Worm (Caenorhabditis elegans): ENCODE measurements around the gene dmd-4.

The dmd-4 gene

DNA sequence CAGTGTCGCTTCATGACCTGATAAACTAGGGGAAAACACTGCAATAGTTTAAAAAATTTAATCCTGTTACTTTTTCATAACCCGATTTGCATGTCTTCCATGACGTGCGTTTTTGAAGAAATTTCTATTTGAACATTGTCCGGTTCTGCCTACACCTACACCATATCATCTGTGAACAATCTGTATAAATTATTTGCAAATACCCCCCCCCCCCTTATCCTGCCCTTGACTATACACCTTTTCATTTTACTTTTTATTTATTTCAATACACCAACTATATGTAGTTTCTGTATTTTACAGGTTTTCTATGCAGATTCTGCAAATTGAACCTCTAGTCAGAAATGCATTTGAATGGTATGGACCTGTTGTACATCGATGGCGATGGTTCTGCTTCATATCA lies 26.5 kb upstream of the dmd-4 start, which contains the start of gene daf-6:
Gene daf-6 (plus strand): TSS at position 301 of the 400 bp plus-strand sequence.
- no peak for TF ChIP-seq ztf-29 (GFP tag; IDR thresholded peaks at IDR 0.05)
- no peak for TF ChIP-seq T22C8.4 (GFP tag; IDR thresholded peaks at IDR 0.05)
- no peak for TF ChIP-seq klf-2 (GFP tag; conservative IDR thresholded peaks at IDR 0.05)
- TF ChIP-seq ztf-23 (GFP tag; IDR thresholded peaks at IDR 0.05): no peak

DNA sequence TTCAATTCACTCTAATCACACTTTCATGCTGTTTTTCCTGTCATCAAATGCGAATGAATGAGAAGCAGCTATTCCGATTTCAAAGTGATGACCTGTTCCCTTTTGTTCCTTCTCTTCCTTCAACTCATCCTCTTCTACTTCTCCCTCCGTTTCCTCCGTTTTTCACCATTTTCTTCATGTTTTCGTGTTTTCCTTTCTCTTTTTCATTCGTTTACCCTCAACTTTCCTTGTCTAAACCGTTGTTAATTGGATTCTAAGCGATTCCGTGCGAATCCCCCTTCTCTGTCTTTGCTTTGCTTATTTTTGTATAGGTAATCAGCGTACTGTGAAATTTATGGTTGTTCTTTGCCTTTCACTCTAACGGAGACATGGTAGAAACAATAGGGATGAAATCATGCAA lies 24.2 kb upstream of the dmd-4 start:
- TF ChIP-seq ref-1 (GFP tag; conservative IDR thresholded peaks at IDR 0.05): no peak

DNA sequence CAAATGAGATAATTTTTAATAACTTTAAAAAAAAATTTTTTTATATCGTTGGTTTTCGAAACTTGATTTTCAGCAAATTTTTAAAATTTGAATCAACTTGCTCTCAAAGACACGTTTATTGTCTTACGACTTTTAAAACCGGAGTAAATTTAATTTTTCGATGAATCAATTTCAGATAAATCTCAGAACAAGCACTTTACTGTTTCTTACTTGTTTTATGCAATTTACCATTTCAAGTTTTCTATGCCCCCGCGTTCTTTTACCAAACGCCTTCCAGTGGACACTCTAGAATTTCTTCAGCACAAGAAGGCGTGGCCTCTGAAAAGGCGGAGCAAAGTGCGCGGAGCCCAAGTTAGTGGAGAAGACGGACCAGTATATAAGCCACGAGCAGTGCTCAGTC lies 19.5 kb upstream of the dmd-4 start, which contains the start of gene flp-8:
Gene flp-8 (plus strand): TSS at position 301 of the 400 bp plus-strand sequence.
- TF ChIP-seq klf-2 (GFP tag; conservative IDR thresholded peaks at IDR 0.05): no peak

DNA sequence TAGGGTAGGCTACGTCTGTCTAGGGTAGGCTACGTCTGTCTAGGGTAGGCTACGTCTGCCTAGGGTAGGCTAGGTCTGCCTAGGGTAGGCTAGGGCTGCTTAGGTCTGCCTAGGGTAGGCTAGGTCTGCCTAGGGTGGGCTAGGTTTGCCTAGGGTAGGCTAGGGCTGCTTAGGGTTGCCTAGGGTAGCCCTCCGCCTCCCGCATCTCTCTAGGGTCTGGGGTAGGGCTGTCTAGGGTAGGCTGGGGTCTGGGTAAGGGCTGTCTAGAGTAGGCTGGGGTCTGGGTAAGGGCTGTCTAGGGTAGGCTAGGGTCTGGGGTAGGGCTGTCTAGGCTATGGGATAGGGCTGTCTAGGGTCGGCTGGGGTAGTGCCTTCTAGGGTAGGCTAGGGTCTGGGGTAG lies 16.0 kb upstream of the dmd-4 start:
- no peak for TF ChIP-seq med-1 (GFP tag; optimal IDR thresholded peaks at IDR 0.05; ENCODE audit: insufficient read depth)
- TF ChIP-seq T22C8.4 (GFP tag; IDR thresholded peaks at IDR 0.05): no peak
- no peak for TF ChIP-seq ztf-29 (GFP tag; IDR thresholded peaks at IDR 0.05)

DNA sequence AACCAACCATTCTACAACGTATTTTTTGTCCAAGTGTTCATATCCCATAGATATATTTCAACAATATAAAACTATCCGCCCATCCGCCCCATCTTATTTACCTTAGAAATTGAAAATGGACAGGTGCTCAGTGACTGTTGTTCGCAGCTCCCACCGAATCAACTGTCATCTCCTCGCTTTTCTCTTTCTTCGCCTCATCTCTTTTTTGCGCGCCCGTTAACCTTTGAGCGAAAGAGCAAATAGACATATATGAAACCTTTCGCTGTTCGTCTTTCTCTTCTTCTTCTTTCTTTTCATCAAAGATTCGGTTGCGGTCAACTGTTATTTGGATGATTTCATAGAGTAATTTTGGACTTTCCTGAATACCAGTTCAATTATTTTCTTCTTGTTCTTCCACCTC lies 14.0 kb upstream of the dmd-4 start, which contains the start of gene sssh-1:
Gene sssh-1 (plus strand): TSS at position 301 of the 400 bp plus-strand sequence.
- TF ChIP-seq klf-2 (GFP tag; conservative IDR thresholded peaks at IDR 0.05) (no peak), ztf-23 (GFP tag; IDR thresholded peaks at IDR 0.05) (no peak), cog-1 (tag; optimal IDR thresholded peaks at IDR 0.05) (no peak), ref-1 (GFP tag; conservative IDR thresholded peaks at IDR 0.05) (no peak), med-1 (GFP tag; optimal IDR thresholded peaks at IDR 0.05; ENCODE audit: insufficient read depth) (no peak), ztf-29 (GFP tag; IDR thresholded peaks at IDR 0.05) (no peak), T22C8.4 (GFP tag; IDR thresholded peaks at IDR 0.05) (no peak), flt-1 (GFP tag; IDR thresholded peaks at IDR 0.05) (no peak), tab-1 (GFP tag; IDR thresholded peaks at IDR 0.05) (no peak)

DNA sequence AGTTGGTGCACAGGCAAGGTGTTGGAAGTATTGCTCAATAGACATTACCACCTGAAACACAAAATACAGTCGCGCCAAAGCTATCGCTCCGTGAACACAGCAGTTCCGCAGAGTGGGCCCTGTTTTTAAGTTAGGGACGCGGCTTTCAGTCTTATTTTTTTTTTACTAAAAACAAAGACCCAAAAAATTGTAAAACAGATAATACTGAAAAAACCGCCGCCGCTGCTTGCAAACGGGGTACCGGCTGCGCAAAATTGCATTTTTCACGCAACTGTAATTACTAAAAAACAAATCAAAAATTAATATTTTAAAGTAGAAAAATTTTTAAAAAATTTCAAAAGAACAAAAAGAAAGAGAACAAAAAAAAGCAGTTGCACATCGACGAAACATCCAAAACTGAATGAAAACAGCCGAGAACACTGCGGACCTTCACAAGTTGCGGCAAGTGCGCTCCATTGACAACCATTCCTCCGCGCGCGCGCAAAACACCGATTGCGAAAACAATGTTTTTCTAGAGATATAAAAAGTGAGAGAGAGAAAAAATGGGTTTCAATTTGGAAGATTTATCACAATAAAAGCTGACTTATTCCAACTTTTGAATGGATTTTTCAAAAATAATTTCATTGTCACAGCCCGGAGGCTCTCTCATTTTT lies 11.3 kb upstream of the dmd-4 start, which contains the start of gene F31F6.3:
Gene F31F6.3 (minus strand): TSS at position 51 of the 653 bp plus-strand sequence.
- TF ChIP-seq ztf-29 (GFP tag; IDR thresholded peaks at IDR 0.05): no peak
- TF ChIP-seq med-1 (GFP tag; optimal IDR thresholded peaks at IDR 0.05; ENCODE audit: insufficient read depth): no peak
- no peak for TF ChIP-seq T22C8.4 (GFP tag; IDR thresholded peaks at IDR 0.05)
- no peak for TF ChIP-seq ref-1 (GFP tag; conservative IDR thresholded peaks at IDR 0.05)
- TF ChIP-seq cog-1 (tag; optimal IDR thresholded peaks at IDR 0.05): no peak

DNA sequence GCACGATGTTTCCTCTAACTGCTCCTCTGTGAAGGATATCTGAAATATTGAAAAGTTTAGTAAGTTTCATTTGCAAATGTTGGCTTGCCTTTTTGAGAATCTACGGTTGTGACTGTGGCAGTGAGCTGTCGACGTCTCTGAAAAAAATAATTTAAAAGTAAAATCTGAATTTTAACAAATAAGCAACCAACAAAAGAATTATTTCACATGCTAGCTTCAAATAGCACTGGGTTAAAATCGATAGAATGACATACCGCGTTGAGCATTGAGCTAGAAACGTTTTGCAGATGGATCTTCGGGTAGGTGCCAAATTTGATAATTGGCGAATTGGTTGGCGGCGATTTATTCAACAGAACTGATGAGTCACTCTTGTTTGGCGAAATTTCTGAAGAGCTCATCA lies 10.1 kb upstream of the dmd-4 start, which contains the start of gene F31F6.2:
Gene F31F6.2 (minus strand): TSS at position 101 of the 400 bp plus-strand sequence.
- TF ChIP-seq ztf-29 (GFP tag; IDR thresholded peaks at IDR 0.05) (no peak), tab-1 (GFP tag; IDR thresholded peaks at IDR 0.05) (no peak), klf-2 (GFP tag; conservative IDR thresholded peaks at IDR 0.05) (no peak), cog-1 (tag; optimal IDR thresholded peaks at IDR 0.05) (no peak), T22C8.4 (GFP tag; IDR thresholded peaks at IDR 0.05) (no peak), flt-1 (GFP tag; IDR thresholded peaks at IDR 0.05) (no peak), med-1 (GFP tag; optimal IDR thresholded peaks at IDR 0.05; ENCODE audit: insufficient read depth) (no peak), ref-1 (GFP tag; conservative IDR thresholded peaks at IDR 0.05) (no peak), ztf-23 (GFP tag; IDR thresholded peaks at IDR 0.05) (no peak)

DNA sequence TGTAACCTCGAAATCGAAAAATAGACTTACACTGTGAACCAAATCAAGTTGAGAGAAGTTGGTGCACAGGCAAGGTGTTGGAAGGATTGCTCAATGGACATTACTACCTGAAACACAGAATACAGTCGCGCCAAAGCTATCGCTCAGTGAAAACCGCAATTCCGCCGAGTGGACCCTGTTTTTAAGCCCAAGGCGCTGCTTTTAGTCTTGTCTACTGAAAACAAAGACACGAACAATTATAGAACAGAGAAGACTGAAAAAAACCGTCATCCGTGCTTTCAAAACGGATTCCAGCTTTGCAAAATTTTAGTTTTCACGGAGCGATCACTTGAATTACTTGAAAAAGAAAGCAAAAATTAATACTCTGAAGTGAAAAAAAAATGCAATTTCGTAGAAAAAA lies 6.5 kb upstream of the dmd-4 start, which contains the start of gene F31F6.1:
Gene F31F6.1 (minus strand): TSS at position 101 of the 400 bp plus-strand sequence.
- no peak for TF ChIP-seq ztf-29 (GFP tag; IDR thresholded peaks at IDR 0.05)
- TF ChIP-seq T22C8.4 (GFP tag; IDR thresholded peaks at IDR 0.05): no peak
- no peak for TF ChIP-seq ztf-23 (GFP tag; IDR thresholded peaks at IDR 0.05)
- TF ChIP-seq ref-1 (GFP tag; conservative IDR thresholded peaks at IDR 0.05): no peak
- no peak for TF ChIP-seq med-1 (GFP tag; optimal IDR thresholded peaks at IDR 0.05; ENCODE audit: insufficient read depth)
- no peak for TF ChIP-seq tab-1 (GFP tag; IDR thresholded peaks at IDR 0.05)
- no peak for TF ChIP-seq flt-1 (GFP tag; IDR thresholded peaks at IDR 0.05)
- no peak for TF ChIP-seq klf-2 (GFP tag; conservative IDR thresholded peaks at IDR 0.05)
- TF ChIP-seq cog-1 (tag; optimal IDR thresholded peaks at IDR 0.05): no peak

DNA sequence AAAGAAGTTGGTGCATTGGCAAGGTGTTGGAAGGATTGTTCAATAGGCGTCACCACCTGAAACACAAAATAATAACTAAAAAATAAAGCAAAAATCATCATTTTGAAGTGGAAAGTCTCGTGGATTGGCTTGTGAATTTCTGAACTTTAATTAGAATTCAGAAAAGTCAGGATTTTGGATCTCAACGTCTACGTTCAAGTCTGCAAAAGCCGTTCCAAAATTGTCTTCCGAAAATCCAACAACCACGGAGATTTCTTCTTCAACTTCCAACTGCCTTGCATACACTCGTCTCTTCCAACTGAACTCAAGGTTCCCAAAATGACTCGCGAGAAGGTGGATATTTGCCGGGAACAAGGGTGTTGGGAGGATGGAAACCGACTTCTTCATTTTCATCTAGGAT lies 4.1 kb upstream of the dmd-4 start, which contains the start of gene C27C12.3:
Gene C27C12.3 (minus strand): TSS at position 101 of the 400 bp plus-strand sequence.
- TF ChIP-seq cog-1 (tag; optimal IDR thresholded peaks at IDR 0.05) (no peak), ztf-29 (GFP tag; IDR thresholded peaks at IDR 0.05) (no peak), ztf-23 (GFP tag; IDR thresholded peaks at IDR 0.05) (no peak), T22C8.4 (GFP tag; IDR thresholded peaks at IDR 0.05) (no peak), klf-2 (GFP tag; conservative IDR thresholded peaks at IDR 0.05) (no peak), med-1 (GFP tag; optimal IDR thresholded peaks at IDR 0.05; ENCODE audit: insufficient read depth) (no peak), flt-1 (GFP tag; IDR thresholded peaks at IDR 0.05) (no peak), tab-1 (GFP tag; IDR thresholded peaks at IDR 0.05) (no peak), ref-1 (GFP tag; conservative IDR thresholded peaks at IDR 0.05) (no peak)

DNA sequence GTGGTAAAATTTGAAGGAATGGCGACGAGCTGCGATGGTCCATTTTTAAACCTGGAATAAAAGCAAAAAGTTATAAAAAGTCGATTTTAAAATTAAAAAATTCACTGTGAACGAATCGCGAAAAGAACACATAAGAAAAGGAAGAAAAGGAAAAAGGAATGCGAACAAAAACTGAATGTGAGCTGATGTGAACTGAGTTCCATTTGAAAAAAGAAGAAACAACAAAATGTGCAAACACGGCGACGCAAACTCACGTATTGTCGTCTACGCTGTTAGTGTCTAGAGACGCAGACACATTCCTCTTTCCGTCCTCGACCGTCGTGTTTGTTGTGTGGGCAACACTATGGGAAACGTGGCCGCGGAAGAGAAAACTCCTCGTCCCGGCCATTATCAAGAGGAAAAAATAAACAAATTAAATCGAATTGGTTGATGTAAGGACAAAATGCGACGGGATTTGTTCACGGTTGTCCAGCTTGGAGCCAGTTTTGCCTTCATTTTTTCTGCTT lies 7.9 kb downstream of the dmd-4 start, which contains the start of the genes C27C12.1 and C27C12.4:
Gene C27C12.1 (minus strand): TSS at position 51 of the 506 bp plus-strand sequence.
Gene C27C12.4 (plus strand): TSS at position 375 of the 506 bp plus-strand sequence.
- TF ChIP-seq T22C8.4 (GFP tag; IDR thresholded peaks at IDR 0.05): no peak
- peak; percentile 84 for TF ChIP-seq cog-1 (tag; optimal IDR thresholded peaks at IDR 0.05)
- no peak for TF ChIP-seq ztf-29 (GFP tag; IDR thresholded peaks at IDR 0.05)
- TF ChIP-seq flt-1 (GFP tag; IDR thresholded peaks at IDR 0.05): peak; percentile 77
